Worm (Caenorhabditis elegans) whole organism, young adult: ENCODE data around the gene F23F1.6.

Source experiments
- Y53G8AR.9 ChIP-seq: fragments of 200-800 bp; sonication (Bioruptor generic); conservative IDR thresholded peaks from 2 replicates; pipeline ENCODE4 v1.3.6; 2022; ENCODE audit warnings: missing genetic modification reagents, missing genetic modification characterization, missing compliant biosample characterization
- ceh-58 ChIP-seq: fragments of 200-800 bp; sonication (Bioruptor generic); IDR thresholded peaks from 2 replicates; pipeline ENCODE4 v1.3.6; 2022; ENCODE audit warnings: missing genetic modification characterization, missing compliant biosample characterization
- dox-1 ChIP-seq: fragments of 200-800 bp; sonication (Bioruptor generic); IDR thresholded peaks from 2 replicates; pipeline ENCODE4 v1.3.6; 2022; ENCODE audit warnings: missing genetic modification reagents, missing genetic modification characterization, missing compliant biosample characterization
- madf-3 ChIP-seq: fragments of 200-800 bp; sonication (Bioruptor generic); IDR thresholded peaks from 2 replicates; pipeline ENCODE4 v1.3.6; 2022; ENCODE audit warnings: missing genetic modification reagents, missing genetic modification characterization, missing compliant biosample characterization
- unc-130 ChIP-seq: sonication (generic microtip); optimal IDR thresholded peaks from 2 replicates; lab custom pipeline; 2016; ENCODE audit warnings: missing genetic modification reagents, missing genetic modification characterization, missing compliant biosample characterization

DNA sequence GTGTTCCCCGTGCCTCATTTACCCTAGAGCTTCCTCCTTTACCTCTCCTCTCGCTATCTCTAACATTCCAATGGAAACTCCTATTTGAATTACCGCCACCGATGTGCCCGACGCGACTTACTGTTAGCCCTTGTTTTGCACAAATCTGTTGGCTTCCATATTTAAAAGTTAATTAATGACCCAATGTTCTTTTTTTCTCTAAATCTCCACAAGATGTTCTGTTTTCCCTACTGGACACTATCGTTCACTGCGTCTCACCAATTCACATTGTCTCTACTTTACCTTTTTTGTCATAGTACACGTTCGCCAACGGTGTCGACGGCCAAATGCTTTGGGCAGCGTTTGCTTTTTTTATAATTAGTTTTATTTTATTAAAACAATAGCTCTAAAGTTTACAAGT lies 36.5 kb downstream of the F23F1.6 start:
- TF ChIP-seq dox-1 (GFP tag; lab: Robert Waterston, UW) (no peak), unc-130 (GFP tag; lab: Kevin White, UChicago) (no peak), Y53G8AR.9 (no peak), ceh-58 (GFP tag; lab: Robert Waterston, UW) (no peak), madf-3 (no peak)
